Fruit fly (Drosophila melanogaster): ENCODE data around the gene CG4766.

Gene CG4766

dm6 chrX:5987362-5987761 lies 13.2 kb downstream of the CG4766 start:
- TF ChIP-seq CG12769 (tag; optimal IDR thresholded peaks at IDR 0.05) (no peak), nom (GFP tag; optimal IDR thresholded peaks at IDR 0.05) (peak; percentile 0)

DNA sequence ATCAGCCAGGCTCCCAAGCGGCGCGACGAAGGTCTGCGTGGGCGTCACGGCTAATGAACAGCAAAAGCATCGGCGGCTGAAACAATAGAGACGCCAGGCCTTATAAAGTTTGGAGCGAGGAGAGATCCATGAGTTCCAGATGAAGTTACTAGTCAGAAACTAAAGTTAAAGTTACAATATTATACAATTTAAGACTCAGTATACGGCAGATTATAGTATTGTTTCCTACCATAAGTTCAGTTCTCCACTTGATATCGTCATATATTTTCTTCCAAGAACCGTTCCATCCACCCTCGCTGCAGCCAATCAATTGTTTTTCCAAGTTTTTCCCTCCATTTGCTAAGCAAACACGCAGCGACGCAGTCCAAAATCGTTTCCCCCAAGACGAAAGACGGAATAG lies 17.2 kb downstream of the CG4766 start:
- TF ChIP-seq gem (tag; optimal IDR thresholded peaks at IDR 0.05) (peak; percentile 5), dmrt99B (tag; optimal IDR thresholded peaks at IDR 0.05) (peak; percentile 28), CG1233 (GFP tag; optimal IDR thresholded peaks at IDR 0.05) (no peak), CG6689 (GFP tag; IDR thresholded peaks at IDR 0.05) (0 out of 2 replicates have a peak, but pooled peaks have one; percentile 34), Blimp-1 (GFP tag; optimal IDR thresholded peaks at IDR 0.05) (peak; percentile 25), p53 (GFP tag; optimal IDR thresholded peaks at IDR 0.05) (no peak), CG7839 (tag; optimal IDR thresholded peaks at IDR 0.05) (peak; percentile 19), CG3407 (GFP tag; optimal IDR thresholded peaks at IDR 0.05) (no peak), E2f1 (GFP tag; IDR thresholded peaks at IDR 0.05) (0 out of 2 replicates have a peak, but pooled peaks have one; percentile 32), CG4820 (GFP tag; optimal IDR thresholded peaks at IDR 0.05) (no peak), CG10959 (GFP tag; IDR thresholded peaks at IDR 0.05) (no peak), danr (GFP tag; IDR thresholded peaks at IDR 0.05) (no peak), CG16779 (GFP tag; IDR thresholded peaks at IDR 0.05) (no peak), Fer1 (GFP tag; optimal IDR thresholded peaks at IDR 0.05) (no peak), sens (GFP tag) (peak; percentile 73), cas (GFP tag; IDR thresholded peaks at IDR 0.05) (no peak), Nf-YC (tag; optimal IDR thresholded peaks at IDR 0.05) (no peak), CG17361 (GFP tag; IDR thresholded peaks at IDR 0.05) (0 out of 3 replicates have a peak, but pooled peaks have one; percentile 19), CG4707 (GFP tag; optimal IDR thresholded peaks at IDR 0.05) (no peak), CG2712 (tag; optimal IDR thresholded peaks at IDR 0.05) (peak; percentile 30), CG4328 (GFP tag; optimal IDR thresholded peaks at IDR 0.05) (no peak), z (GFP tag; IDR thresholded peaks at IDR 0.05) (no peak), CG18262 (tag; optimal IDR thresholded peaks at IDR 0.05) (peak; percentile 16), Ptx1 (GFP tag; IDR thresholded peaks at IDR 0.05) (peak; percentile 42; the same call in 1 of the 2 replicates), CG7357 (GFP tag; IDR thresholded peaks at IDR 0.05) (no peak), CG14667 (GFP tag; IDR thresholded peaks at IDR 0.05) (no peak), Rfx (GFP tag; IDR thresholded peaks at IDR 0.05) (0 out of 2 replicates have a peak, but pooled peaks have one; percentile 23), ken (GFP tag; IDR thresholded peaks at IDR 0.05) (no peak), CG31441 (GFP tag; IDR thresholded peaks at IDR 0.05) (peak; percentile 21; the same call in 1 of the 2 replicates), CG11085 (GFP tag; IDR thresholded peaks at IDR 0.05) (no peak), vvl (GFP tag; IDR thresholded peaks at IDR 0.05) (peak; percentile 52; the same call in 1 of the 2 replicates), Xrp1 (GFP tag; IDR thresholded peaks at IDR 0.05) (peak; percentile 50; the same call in 1 of the 2 replicates), ATbp (GFP tag; optimal IDR thresholded peaks at IDR 0.05) (peak; percentile 21), CG12219 (GFP tag; optimal IDR thresholded peaks at IDR 0.05) (no peak), Xbp1 (GFP tag; optimal IDR thresholded peaks at IDR 0.05) (no peak), nmo (GFP tag; optimal IDR thresholded peaks at IDR 0.05) (peak; percentile 4), peb (GFP tag; IDR thresholded peaks at IDR 0.05) (no peak), ttk (GFP tag; IDR thresholded peaks at IDR 0.05) (0 out of 2 replicates have a peak, but pooled peaks have one; percentile 18), CG15601 (tag; optimal IDR thresholded peaks at IDR 0.05) (no peak), ara (GFP tag; IDR thresholded peaks at IDR 0.05) (peak; percentile 36; the same call in 1 of the 2 replicates), Doc2 (GFP tag; IDR thresholded peaks at IDR 0.05) (no peak), her (GFP tag; optimal IDR thresholded peaks at IDR 0.05) (no peak), dati (GFP tag; IDR thresholded peaks at IDR 0.05) (no peak), hkb (optimal IDR thresholded peaks at IDR 0.05) (peak; percentile 95), hkb (GFP tag; IDR thresholded peaks at IDR 0.05) (no peak), sima (GFP tag; optimal IDR thresholded peaks at IDR 0.05) (no peak), row (GFP tag; IDR thresholded peaks at IDR 0.05) (peak; percentile 54; the same call in 2 of the 3 replicates), Doc3 (GFP tag; IDR thresholded peaks at IDR 0.05; ENCODE audit: partially characterized antibody) (no peak)

Measured in whole organism, embryonic.